Worm (Caenorhabditis elegans): ENCODE measurements around the gene srbc-7.

srbc-7 gene

ce11 chrV:7451421-7451820, 36.0 kb downstream of the srbc-7 start, which contains the start of gene try-11:
Gene try-11 (plus strand): TSS chrV:7451721.
- TF ChIP-seq ztf-23 (GFP tag; IDR thresholded peaks at IDR 0.05) (no peak), ztf-29 (GFP tag; IDR thresholded peaks at IDR 0.05) (no peak), klf-2 (GFP tag; conservative IDR thresholded peaks at IDR 0.05) (no peak), T22C8.4 (GFP tag; IDR thresholded peaks at IDR 0.05) (no peak), cog-1 (tag; optimal IDR thresholded peaks at IDR 0.05) (no peak), med-1 (GFP tag; optimal IDR thresholded peaks at IDR 0.05; ENCODE audit: insufficient read depth) (no peak), flt-1 (GFP tag; IDR thresholded peaks at IDR 0.05) (no peak)

- TF ChIP-seq med-1 (GFP tag; optimal IDR thresholded peaks at IDR 0.05; ENCODE audit: insufficient read depth), result no peak
- TF ChIP-seq cog-1 (tag; optimal IDR thresholded peaks at IDR 0.05), result no peak
- no peak for TF ChIP-seq tab-1 (GFP tag; IDR thresholded peaks at IDR 0.05)
- no peak for TF ChIP-seq klf-2 (GFP tag; conservative IDR thresholded peaks at IDR 0.05)
- no peak for TF ChIP-seq ztf-23 (GFP tag; IDR thresholded peaks at IDR 0.05)
- TF ChIP-seq ztf-29 (GFP tag; IDR thresholded peaks at IDR 0.05), result no peak
- no peak for TF ChIP-seq ref-1 (GFP tag; conservative IDR thresholded peaks at IDR 0.05)
- TF ChIP-seq T22C8.4 (GFP tag; IDR thresholded peaks at IDR 0.05), result no peak
- no peak for TF ChIP-seq flt-1 (GFP tag; IDR thresholded peaks at IDR 0.05)
These were observed 38.1 kb downstream of the srbc-7 start, which contains the start of gene try-12 for ce11 chrV:7449303-7449827. Gene try-12 (plus strand): TSS chrV:7449353.

ce11 chrV:7446965-7447364, 40.5 kb downstream of the srbc-7 start, which contains the start of gene F25E5.5:
Gene F25E5.5 (plus strand): TSS chrV:7447265.
- TF ChIP-seq klf-2 (GFP tag; conservative IDR thresholded peaks at IDR 0.05) (no peak), med-1 (GFP tag; optimal IDR thresholded peaks at IDR 0.05; ENCODE audit: insufficient read depth) (no peak), ztf-29 (GFP tag; IDR thresholded peaks at IDR 0.05) (no peak), ztf-23 (GFP tag; IDR thresholded peaks at IDR 0.05) (no peak), ref-1 (GFP tag; conservative IDR thresholded peaks at IDR 0.05) (no peak), cog-1 (tag; optimal IDR thresholded peaks at IDR 0.05) (no peak), T22C8.4 (GFP tag; IDR thresholded peaks at IDR 0.05) (no peak), flt-1 (GFP tag; IDR thresholded peaks at IDR 0.05) (no peak), tab-1 (GFP tag; IDR thresholded peaks at IDR 0.05) (no peak)

- 0 out of 2 replicates have a peak, but pooled peaks have one; percentile 40 for TF ChIP-seq tab-1 (GFP tag; IDR thresholded peaks at IDR 0.05)
These were observed 43.1 kb downstream of the srbc-7 start, which contains the start of gene nhr-141 for ce11 chrV:7444331-7444730. Gene nhr-141 (plus strand): TSS chrV:7444661.

- TF ChIP-seq ztf-29 (GFP tag; IDR thresholded peaks at IDR 0.05), result peak; percentile 39; the same call in 1 of the 2 replicates
- peak; percentile 46; the same call in 1 of the 2 replicates for TF ChIP-seq ref-1 (GFP tag; conservative IDR thresholded peaks at IDR 0.05)
- TF ChIP-seq klf-2 (GFP tag; conservative IDR thresholded peaks at IDR 0.05), result peak; percentile 79
- 0 out of 2 replicates have a peak, but pooled peaks have one; percentile 27 for TF ChIP-seq flt-1 (GFP tag; IDR thresholded peaks at IDR 0.05)
- TF ChIP-seq ztf-23 (GFP tag; IDR thresholded peaks at IDR 0.05), result peak; percentile 79; the same call in 1 of the 2 replicates
These were observed 43.9 kb downstream of the srbc-7 start for ce11 chrV:7443480-7443879.

- no peak for TF ChIP-seq klf-2 (GFP tag; conservative IDR thresholded peaks at IDR 0.05)
- TF ChIP-seq tab-1 (GFP tag; IDR thresholded peaks at IDR 0.05), result no peak
- TF ChIP-seq ref-1 (GFP tag; conservative IDR thresholded peaks at IDR 0.05), result no peak
- no peak for TF ChIP-seq ztf-29 (GFP tag; IDR thresholded peaks at IDR 0.05)
- TF ChIP-seq cog-1 (tag; optimal IDR thresholded peaks at IDR 0.05), result no peak
These were observed 47.6 kb downstream of the srbc-7 start, which contains the start of gene try-13 for ce11 chrV:7439807-7440206. Gene try-13 (plus strand): TSS chrV:7440107.

ce11 chrV:7437985-7438384, 49.4 kb downstream of the srbc-7 start, which contains the start of gene F25E5.16:
Gene F25E5.16 (plus strand): TSS chrV:7438285.
- TF ChIP-seq ztf-29 (GFP tag; IDR thresholded peaks at IDR 0.05) (no peak), cog-1 (tag; optimal IDR thresholded peaks at IDR 0.05) (no peak), T22C8.4 (GFP tag; IDR thresholded peaks at IDR 0.05) (no peak), ref-1 (GFP tag; conservative IDR thresholded peaks at IDR 0.05) (no peak), flt-1 (GFP tag; IDR thresholded peaks at IDR 0.05) (no peak), ztf-23 (GFP tag; IDR thresholded peaks at IDR 0.05) (no peak), klf-2 (GFP tag; conservative IDR thresholded peaks at IDR 0.05) (no peak), med-1 (GFP tag; optimal IDR thresholded peaks at IDR 0.05; ENCODE audit: insufficient read depth) (no peak), tab-1 (GFP tag; IDR thresholded peaks at IDR 0.05) (no peak)

ce11 chrV:7437538-7437937, 49.9 kb downstream of the srbc-7 start, which contains the start of gene F25E5.9:
Gene F25E5.9 (minus strand): TSS chrV:7437919.
- no peak for TF ChIP-seq ref-1 (GFP tag; conservative IDR thresholded peaks at IDR 0.05)

- TF ChIP-seq ztf-23 (GFP tag; IDR thresholded peaks at IDR 0.05), result no peak
- no peak for TF ChIP-seq ztf-29 (GFP tag; IDR thresholded peaks at IDR 0.05)
- TF ChIP-seq cog-1 (tag; optimal IDR thresholded peaks at IDR 0.05), result no peak
These were observed 50.5 kb downstream of the srbc-7 start for ce11 chrV:7436911-7437310.

ce11 chrV:7436509-7436908, 50.9 kb downstream of the srbc-7 start:
- TF ChIP-seq flt-1 (GFP tag; IDR thresholded peaks at IDR 0.05), result no peak
- no peak for TF ChIP-seq klf-2 (GFP tag; conservative IDR thresholded peaks at IDR 0.05)
- TF ChIP-seq ref-1 (GFP tag; conservative IDR thresholded peaks at IDR 0.05), result no peak
- no peak for TF ChIP-seq ztf-23 (GFP tag; IDR thresholded peaks at IDR 0.05)
- no peak for TF ChIP-seq ztf-29 (GFP tag; IDR thresholded peaks at IDR 0.05)
- TF ChIP-seq T22C8.4 (GFP tag; IDR thresholded peaks at IDR 0.05), result no peak
- no peak for TF ChIP-seq cog-1 (tag; optimal IDR thresholded peaks at IDR 0.05)
- no peak for TF ChIP-seq med-1 (GFP tag; optimal IDR thresholded peaks at IDR 0.05; ENCODE audit: insufficient read depth)
- no peak for TF ChIP-seq tab-1 (GFP tag; IDR thresholded peaks at IDR 0.05)

Measured in whole organism, midembryonic.